Fruit fly (Drosophila melanogaster) whole organism, embryonic: ENCODE measurements around the gene Mad.
A peak's percentile ranks its signal among the peaks of the same experiment; 100 is the strongest.

Experiments
- Antp ChIP-seq: fragments of 200-800 bp; sonication (Bioruptor generic); optimal IDR thresholded peaks from 3 replicates; lab custom pipeline; 2016; ENCODE audit warnings: missing biosample characterization, missing genetic modification characterization
- CG10209 ChIP-seq: fragments of 200-800 bp; sonication (Bioruptor generic); optimal IDR thresholded peaks from 3 replicates; lab custom pipeline; 2017; ENCODE audit warnings: missing biosample characterization, mild to moderate bottlenecking, missing genetic modification characterization, missing genetic modification reagents
- CG10267 ChIP-seq: fragments of 200-800 bp; sonication (Bioruptor generic); optimal IDR thresholded peaks from 2 replicates; lab custom pipeline; 2018; ENCODE audit warnings: missing biosample characterization, mild to moderate bottlenecking, missing genetic modification characterization, moderate library complexity
- CG12769 ChIP-seq: fragments of 200-800 bp; sonication (Bioruptor generic); optimal IDR thresholded peaks from 2 replicates; lab custom pipeline; 2019; ENCODE audit warnings: missing biosample characterization, mild to moderate bottlenecking, missing genetic modification characterization, moderate library complexity
- CG13894 ChIP-seq: fragments of 200-800 bp; sonication (Bioruptor generic); optimal IDR thresholded peaks from 3 replicates; lab custom pipeline; 2018; ENCODE audit warnings: missing biosample characterization, mild to moderate bottlenecking, missing genetic modification characterization, moderate library complexity
- CG18764 ChIP-seq: fragments of 200-800 bp; sonication (Bioruptor generic); optimal IDR thresholded peaks from 3 replicates; lab custom pipeline; 2016; ENCODE audit warnings: missing biosample characterization, missing genetic modification characterization
- CG2116 ChIP-seq: fragments of 200-800 bp; sonication (Bioruptor generic); optimal IDR thresholded peaks from 3 replicates; lab custom pipeline; 2018; ENCODE audit warnings: missing biosample characterization, mild to moderate bottlenecking, missing genetic modification characterization
- CG2712 ChIP-seq: fragments of 200-800 bp; optimal IDR thresholded peaks from 3 replicates; lab custom pipeline; 2019; ENCODE audit warnings: missing biosample characterization, mild to moderate bottlenecking, missing genetic modification characterization, moderate library complexity
- CG3163 ChIP-seq: fragments of 200-800 bp; sonication (Bioruptor generic); optimal IDR thresholded peaks from 3 replicates; lab custom pipeline; 2016; ENCODE audit warnings: missing biosample characterization, missing genetic modification characterization
- CG32532 ChIP-seq: fragments of 200-800 bp; sonication (Bioruptor generic); IDR thresholded peaks from 2 replicates; pipeline ENCODE4 v1.3.6; 2022; ENCODE audit warnings: missing biosample characterization, missing genetic modification characterization
- CG34422 ChIP-seq: fragments of 200-800 bp; sonication (Bioruptor generic); IDR thresholded peaks from 3 replicates; pipeline ENCODE4 v1.3.6; 2022; ENCODE audit warnings: missing biosample characterization, missing genetic modification characterization
- CG6683 ChIP-seq: fragments of 200-800 bp; sonication (Bioruptor generic); optimal IDR thresholded peaks from 2 replicates; lab custom pipeline; 2017; ENCODE audit warnings: missing biosample characterization, mild to moderate bottlenecking, missing genetic modification characterization, missing genetic modification reagents
- CG6689 ChIP-seq: fragments of 200-800 bp; sonication (Bioruptor generic); IDR thresholded peaks from 2 replicates; pipeline ENCODE4 v1.3.6; 2022; ENCODE audit warnings: missing biosample characterization, missing genetic modification characterization
- CG6854 ChIP-seq: fragments of 200-800 bp; sonication (Bioruptor generic); optimal IDR thresholded peaks from 3 replicates; lab custom pipeline; 2017; ENCODE audit warnings: missing biosample characterization, mild to moderate bottlenecking, missing genetic modification characterization
- CG7357 ChIP-seq: fragments of 200-800 bp; sonication (Bioruptor generic); IDR thresholded peaks from 3 replicates; pipeline ENCODE4 v1.3.6; 2022; ENCODE audit warnings: missing biosample characterization, missing genetic modification characterization
- CG8765 ChIP-seq: fragments of 200-800 bp; sonication (Bioruptor generic); IDR thresholded peaks from 2 replicates; pipeline ENCODE4 v1.3.6; 2022; ENCODE audit warnings: missing biosample characterization, missing genetic modification characterization
- CG9609 ChIP-seq: fragments of 200-800 bp; sonication (Bioruptor generic); optimal IDR thresholded peaks from 3 replicates; lab custom pipeline; 2016; ENCODE audit warnings: missing biosample characterization, missing genetic modification characterization
- CkIIα-i1 ChIP-seq: fragments of 200-800 bp; sonication (Bioruptor generic); IDR thresholded peaks from 2 replicates; pipeline ENCODE4 v1.3.6; 2022; ENCODE audit warnings: missing biosample characterization, missing genetic modification characterization
- D19B ChIP-seq: fragments of 200-800 bp; sonication (Bioruptor generic); optimal IDR thresholded peaks from 2 replicates; lab custom pipeline; 2017; ENCODE audit warnings: missing biosample characterization, mild to moderate bottlenecking, missing genetic modification characterization
- Dek ChIP-seq: fragments of 200-800 bp; sonication (Bioruptor generic); optimal IDR thresholded peaks from 3 replicates; lab custom pipeline; 2019; ENCODE audit warnings: missing biosample characterization, mild to moderate bottlenecking, missing genetic modification characterization, moderate library complexity
- Drgx ChIP-seq: fragments of 200-800 bp; sonication (Bioruptor generic); IDR thresholded peaks from 2 replicates; pipeline ENCODE4 v1.3.6; 2022; ENCODE audit warnings: missing biosample characterization, missing genetic modification characterization
- E2f2 ChIP-seq: fragments of 200-800 bp; sonication (Bioruptor generic); IDR thresholded peaks from 2 replicates; pipeline ENCODE4 v1.3.6; 2022; ENCODE audit warnings: missing biosample characterization, missing genetic modification characterization
- Eip74EF ChIP-seq, 2 experiments: fragments of 200-800 bp in 1 of 2; fragments of >200 bp in 1 of 2; sonication (Bioruptor generic) in 1 of 2; optimal IDR thresholded peaks; 2 replicates each; lab custom pipeline; 2017 to 2019; ENCODE audit warnings: missing biosample characterization in 2 of 2, missing genetic modification characterization in 2 of 2, mild to moderate bottlenecking in 1 of 2, moderate library complexity in 1 of 2
- Ets65A ChIP-seq: fragments of 200-800 bp; sonication (Bioruptor generic); peaks from one replicate; lab custom pipeline; 2016; ENCODE audit warnings: missing biosample characterization, missing genetic modification characterization
- HHEX ChIP-seq: fragments of 200-800 bp; sonication (Bioruptor generic); optimal IDR thresholded peaks from 3 replicates; lab custom pipeline; 2017; ENCODE audit warnings: missing biosample characterization, mild to moderate bottlenecking, missing genetic modification characterization, missing genetic modification reagents
- Hmr ChIP-seq: fragments of 200-800 bp; sonication (Bioruptor generic); optimal IDR thresholded peaks from 3 replicates; lab custom pipeline; 2017; ENCODE audit warnings: mild to moderate bottlenecking, missing biosample characterization, missing genetic modification reagents, missing genetic modification characterization
- Med ChIP-seq: fragments of 200-800 bp; sonication (Bioruptor generic); peaks from one replicate; lab custom pipeline; 2016; ENCODE audit warnings: missing biosample characterization, missing genetic modification characterization, mild to moderate bottlenecking, inconsistent platforms, moderate library complexity
- NC2α ChIP-seq: fragments of 200-800 bp; sonication (Bioruptor generic); optimal IDR thresholded peaks from 2 replicates; lab custom pipeline; 2016; ENCODE audit warnings: missing biosample characterization, missing genetic modification characterization
- Nf-YA ChIP-seq: fragments of 200-800 bp; sonication (Bioruptor generic); IDR thresholded peaks from 2 replicates; pipeline ENCODE4 v1.3.6; 2022; ENCODE audit warnings: missing biosample characterization, missing genetic modification characterization
- Six4 ChIP-seq: fragments of 200-800 bp; sonication (Bioruptor generic); optimal IDR thresholded peaks from 2 replicates; lab custom pipeline; 2016; ENCODE audit warnings: missing biosample characterization, missing genetic modification characterization
- al ChIP-seq: fragments of 200-800 bp; sonication (Bioruptor generic); IDR thresholded peaks from 2 replicates; pipeline ENCODE4 v1.3.6; 2022; ENCODE audit warnings: missing biosample characterization, missing genetic modification characterization
- ap ChIP-seq: fragments of 200-800 bp; sonication (Bioruptor generic); IDR thresholded peaks from 2 replicates; pipeline ENCODE4 v1.3.6; 2022; ENCODE audit warnings: missing biosample characterization, missing genetic modification characterization
- bab2 ChIP-seq: fragments of 200-800 bp; sonication (Bioruptor generic); optimal IDR thresholded peaks from 2 replicates; lab custom pipeline; 2016; ENCODE audit warnings: missing biosample characterization, missing genetic modification characterization
- dm ChIP-seq: fragments of 200-800 bp; sonication (Bioruptor generic); optimal IDR thresholded peaks from 3 replicates; lab custom pipeline; 2016; ENCODE audit warnings: missing biosample characterization, missing genetic modification characterization
- dpn ChIP-seq, 2 experiments: fragments of 200-800 bp; sonication (Bioruptor generic); optimal IDR thresholded peaks; 3 replicates each; lab custom pipeline; 2016; ENCODE audit warnings: missing biosample characterization in 2 of 2, missing genetic modification characterization in 2 of 2
- gcm ChIP-seq: fragments of 200-800 bp; sonication (Bioruptor generic); optimal IDR thresholded peaks from 2 replicates; lab custom pipeline; 2019; ENCODE audit warnings: missing biosample characterization, mild to moderate bottlenecking, missing genetic modification characterization, moderate library complexity
- gcm2 ChIP-seq: fragments of 200-800 bp; sonication (Bioruptor generic); optimal IDR thresholded peaks from 2 replicates; lab custom pipeline; 2016; ENCODE audit warnings: missing biosample characterization, missing genetic modification characterization
- gsb-n ChIP-seq: fragments of 200-800 bp; sonication (Bioruptor generic); optimal IDR thresholded peaks from 3 replicates; lab custom pipeline; 2018; ENCODE audit warnings: missing biosample characterization, mild to moderate bottlenecking, missing genetic modification characterization
- hth ChIP-seq: fragments of >200 bp; optimal IDR thresholded peaks from 2 replicates; lab custom pipeline; 2017; ENCODE audit warnings: inconsistent platforms
- pnt ChIP-seq: fragments of 200-800 bp; sonication (Bioruptor generic); optimal IDR thresholded peaks from 3 replicates; lab custom pipeline; 2016; ENCODE audit warnings: missing biosample characterization, missing genetic modification characterization
- row ChIP-seq: fragments of 200-800 bp; sonication (Bioruptor generic); IDR thresholded peaks from 3 replicates; pipeline ENCODE4 v1.3.6; 2022; ENCODE audit warnings: missing biosample characterization, missing genetic modification characterization
- sens ChIP-seq: fragments of 200-800 bp; sonication (Bioruptor generic); peaks from one replicate; lab custom pipeline; 2016; ENCODE audit warnings: missing biosample characterization, missing genetic modification characterization
- shn ChIP-seq: fragments of 200-800 bp; sonication (Bioruptor generic); optimal IDR thresholded peaks from 3 replicates; lab custom pipeline; 2016; ENCODE audit warnings: missing biosample characterization, missing genetic modification characterization
- sob ChIP-seq: fragments of 200-800 bp; sonication (Bioruptor generic); IDR thresholded peaks from 2 replicates; pipeline ENCODE4 v1.3.6; 2022; ENCODE audit warnings: missing biosample characterization, missing genetic modification characterization
- stwl ChIP-seq: fragments of 200-800 bp; sonication (Bioruptor generic); optimal IDR thresholded peaks from 3 replicates; lab custom pipeline; 2018; ENCODE audit warnings: missing biosample characterization, mild to moderate bottlenecking, missing genetic modification characterization, moderate library complexity
- tin ChIP-seq: fragments of 200-800 bp; sonication (Bioruptor generic); optimal IDR thresholded peaks from 3 replicates; lab custom pipeline; 2016; ENCODE audit warnings: missing biosample characterization, missing genetic modification characterization
- trem ChIP-seq: fragments of 200-800 bp; optimal IDR thresholded peaks from 3 replicates; lab custom pipeline; 2019; ENCODE audit warnings: missing biosample characterization, mild to moderate bottlenecking, missing genetic modification characterization, moderate library complexity
- zen ChIP-seq: fragments of 200-800 bp; sonication (Bioruptor generic); optimal IDR thresholded peaks from 3 replicates; lab custom pipeline; 2018; ENCODE audit warnings: missing biosample characterization, mild to moderate bottlenecking, missing genetic modification characterization, moderate library complexity

Gene Mad

dm6 chr2L:3154749-3155148 is 4.7 kb downstream of the Mad start:
- TF ChIP-seq gcm2 (no peak), Med (GFP tag; lab: Kevin White, UChicago) (peak; percentile 54), Antp (no peak), CG6689 (GFP tag; lab: Robert Waterston, UW) (no peak), Six4 (GFP tag; lab: Kevin White, UChicago) (no peak), HHEX (GFP tag; lab: Kevin White, UChicago) (no peak), Eip74EF (GFP tag; optimal IDR thresholded peaks at IDR 0.05; lab: Kevin White, UChicago) (no peak), CG8765 (GFP tag; lab: Robert Waterston, UW) (0 out of 2 replicates have a peak, but pooled peaks have one; percentile 21), Ets65A (GFP tag; lab: Kevin White, UChicago) (peak; percentile 31), sens (GFP tag; lab: Kevin White, UChicago) (peak; percentile 27), CG18764 (GFP tag; lab: Kevin White, UChicago) (no peak)
- TF ChIP-seq, all 482 proteins: peak for 4

- peak; percentile 90 for TF ChIP-seq gcm (GFP tag; lab: Kevin White, UChicago)
- TF ChIP-seq row (GFP tag; lab: Robert Waterston, UW) = peak; percentile 97
- peak; percentile 53 for TF ChIP-seq stwl
- TF ChIP-seq CkIIα-i1 (GFP tag; lab: Robert Waterston, UW) = peak; percentile 58
- peak; percentile 72 for TF ChIP-seq CG6854
- TF ChIP-seq CG32532 (GFP tag; lab: Robert Waterston, UW) = peak; percentile 84
- TF ChIP-seq trem = peak; percentile 91
- peak; percentile 94 for TF ChIP-seq shn
- TF ChIP-seq tin (GFP tag; lab: Kevin White, UChicago) = peak; percentile 96
- TF ChIP-seq sob = peak; percentile 93
- TF ChIP-seq Hmr (GFP tag; lab: Kevin White, UChicago) = peak; percentile 76
- TF ChIP-seq CG12769 (tag; lab: Kevin White, UChicago) = peak; percentile 96
- peak; percentile 55 for TF ChIP-seq CG2116 (GFP tag; lab: Kevin White, UChicago)
- TF ChIP-seq CG6689 (GFP tag; lab: Robert Waterston, UW) = peak; percentile 94
- peak; percentile 91 for TF ChIP-seq ap (GFP tag; lab: Robert Waterston, UW)
- peak; percentile 84 for TF ChIP-seq Dek (tag; lab: Kevin White, UChicago)
- TF ChIP-seq NC2α (GFP tag; lab: Kevin White, UChicago) = peak; percentile 92
- peak; percentile 92 to 95 for TF ChIP-seq dpn (GFP tag; optimal IDR thresholded peaks at IDR 0.05; lab: Kevin White, UChicago)
- TF ChIP-seq bab2 = peak; percentile 96
- TF ChIP-seq CG2712 (tag; lab: Kevin White, UChicago) = peak; percentile 97
- peak; percentile 95 for TF ChIP-seq CG34422
- TF ChIP-seq CG7357 (GFP tag; lab: Robert Waterston, UW) = peak; percentile 85
- TF ChIP-seq CG13894 (tag; lab: Kevin White, UChicago) = no peak
- TF ChIP-seq CG3163 (GFP tag; lab: Kevin White, UChicago) = peak; percentile 83
- TF ChIP-seq dm = peak; percentile 89
- peak; percentile 96 for TF ChIP-seq gsb-n (tag; lab: Kevin White, UChicago)
- TF ChIP-seq Drgx (GFP tag; lab: Robert Waterston, UW) = peak; percentile 81
- peak; percentile 86 for TF ChIP-seq zen (tag; lab: Kevin White, UChicago)
- peak; percentile 92 for TF ChIP-seq CG10209 (GFP tag; lab: Kevin White, UChicago)
- TF ChIP-seq pnt (GFP tag; lab: Kevin White, UChicago) = peak; percentile 97
- TF ChIP-seq al (GFP tag; lab: Robert Waterston, UW) = peak; percentile 44; the same call in 1 of the 2 replicates
- peak; percentile 72 for TF ChIP-seq E2f2 (GFP tag; lab: Robert Waterston, UW)
- TF ChIP-seq hth (lab: Kevin White, UChicago) = no peak
- TF ChIP-seq CG6683 (GFP tag; lab: Kevin White, UChicago) = peak; percentile 80
- peak; percentile 12 for TF ChIP-seq D19B (GFP tag; lab: Kevin White, UChicago)
- peak; percentile 88 for TF ChIP-seq CG10267 (tag; lab: Kevin White, UChicago)
- TF ChIP-seq Nf-YA (GFP tag; lab: Robert Waterston, UW) = peak; percentile 89
- TF ChIP-seq CG9609 (GFP tag; lab: Kevin White, UChicago) = peak; percentile 97
Observed at dm6 chr2L:3152696-3153613, 6.5 kb downstream of the Mad start.
